Worm (Caenorhabditis elegans) whole organism, midembryonic: ENCODE data around the gene F46H5.7.

Experiments
- cog-1 ChIP-seq: sonication (generic microtip); optimal IDR thresholded peaks from 2 replicates; lab custom pipeline; 2016; ENCODE audit warnings: missing genetic modification characterization, missing compliant biosample characterization
- flt-1 ChIP-seq: fragments of 200-800 bp; sonication (Bioruptor generic); IDR thresholded peaks from 2 replicates; pipeline ENCODE4 v1.3.6; 2022; ENCODE audit warnings: missing genetic modification characterization, missing compliant biosample characterization
- med-1 ChIP-seq: sonication (generic microtip); optimal IDR thresholded peaks from 2 replicates; lab custom pipeline; 2017; ENCODE audit warnings: missing genetic modification characterization, mild to moderate bottlenecking, missing compliant biosample characterization, antibody characterized with exemption, missing genetic modification reagents; ENCODE audit not compliant: insufficient read depth
- tab-1 ChIP-seq: fragments of 200-800 bp; sonication (Bioruptor generic); IDR thresholded peaks from 2 replicates; pipeline ENCODE4 v1.3.6; 2022; ENCODE audit warnings: missing genetic modification characterization, missing compliant biosample characterization
- ztf-23 ChIP-seq: fragments of 200-800 bp; sonication (Bioruptor generic); IDR thresholded peaks from 2 replicates; pipeline ENCODE4 v1.3.6; 2022; ENCODE audit warnings: missing genetic modification reagents, missing genetic modification characterization, missing compliant biosample characterization

ce11 chrX:7209151-7209550 lies 33.6 kb downstream of the F46H5.7 start:
- TF ChIP-seq med-1 (GFP tag; lab: Kevin White, UChicago) (no peak), cog-1 (tag; lab: Kevin White, UChicago) (no peak), ztf-23 (GFP tag; lab: Robert Waterston, UW) (no peak), tab-1 (no peak), flt-1 (no peak)
